Fruit fly (Drosophila melanogaster) whole organism, embryonic: ENCODE data around the gene MFS18.

Experiments
- B-H2 ChIP-seq: fragments of 200-800 bp; sonication (Bioruptor generic); optimal IDR thresholded peaks from 2 replicates; lab custom pipeline; 2018; ENCODE audit warnings: missing biosample characterization, mild to moderate bottlenecking, missing genetic modification characterization
- BtbVII ChIP-seq: fragments of 200-800 bp; sonication (Bioruptor generic); optimal IDR thresholded peaks from 3 replicates; lab custom pipeline; 2017; ENCODE audit warnings: missing biosample characterization, mild to moderate bottlenecking, missing genetic modification characterization
- CG10267 ChIP-seq: fragments of 200-800 bp; sonication (Bioruptor generic); optimal IDR thresholded peaks from 2 replicates; lab custom pipeline; 2018; ENCODE audit warnings: missing biosample characterization, mild to moderate bottlenecking, missing genetic modification characterization, moderate library complexity
- CG10321 ChIP-seq: fragments of 200-800 bp; sonication (Bioruptor generic); IDR thresholded peaks from 2 replicates; pipeline ENCODE4 v1.3.6; 2022; ENCODE audit warnings: missing biosample characterization, missing genetic modification characterization
- CG10366 ChIP-seq: fragments of 200-800 bp; sonication (Bioruptor generic); IDR thresholded peaks from 2 replicates; pipeline ENCODE4 v1.3.6; 2022; ENCODE audit warnings: missing biosample characterization, missing genetic modification characterization
- CG10543 ChIP-seq: fragments of 200-800 bp; sonication (Bioruptor generic); optimal IDR thresholded peaks from 3 replicates; lab custom pipeline; 2017; ENCODE audit warnings: missing biosample characterization, mild to moderate bottlenecking, missing genetic modification characterization, moderate library complexity
- CG10654 ChIP-seq: fragments of 200-800 bp; sonication (Bioruptor generic); optimal IDR thresholded peaks from 2 replicates; lab custom pipeline; 2016; ENCODE audit warnings: missing biosample characterization, missing genetic modification characterization
- CG11696 ChIP-seq: fragments of 200-800 bp; sonication (Bioruptor generic); IDR thresholded peaks from 2 replicates; pipeline ENCODE4 v1.3.6; 2022; ENCODE audit warnings: missing biosample characterization, missing genetic modification characterization
- CG12299 ChIP-seq: fragments of 200-800 bp; sonication (Bioruptor generic); optimal IDR thresholded peaks from 2 replicates; lab custom pipeline; 2018; ENCODE audit warnings: missing biosample characterization, mild to moderate bottlenecking, missing genetic modification characterization
- CG13624 ChIP-seq: fragments of 200-800 bp; sonication (Bioruptor generic); optimal IDR thresholded peaks from 2 replicates; lab custom pipeline; 2016; ENCODE audit warnings: missing biosample characterization, missing genetic modification characterization
- CG14965 ChIP-seq: fragments of 200-800 bp; sonication (Bioruptor generic); optimal IDR thresholded peaks from 2 replicates; lab custom pipeline; 2016; ENCODE audit warnings: missing biosample characterization, missing genetic modification characterization, borderline replicate concordance
- CG1647 ChIP-seq: fragments of 200-800 bp; sonication (Bioruptor generic); optimal IDR thresholded peaks from 3 replicates; lab custom pipeline; 2016; ENCODE audit warnings: missing biosample characterization, missing genetic modification characterization
- CG16813 ChIP-seq: fragments of 200-800 bp; sonication (Bioruptor generic); IDR thresholded peaks from 3 replicates; pipeline ENCODE4 v1.3.6; 2022; ENCODE audit warnings: missing biosample characterization, missing genetic modification characterization; ENCODE audit not compliant: partially characterized antibody
- CG17802 ChIP-seq: fragments of 200-800 bp; sonication (Bioruptor generic); optimal IDR thresholded peaks from 2 replicates; lab custom pipeline; 2018; ENCODE audit warnings: missing biosample characterization, mild to moderate bottlenecking, missing genetic modification characterization, moderate library complexity
- CG2116 ChIP-seq: fragments of 200-800 bp; sonication (Bioruptor generic); optimal IDR thresholded peaks from 3 replicates; lab custom pipeline; 2018; ENCODE audit warnings: missing biosample characterization, mild to moderate bottlenecking, missing genetic modification characterization
- CG2712 ChIP-seq: fragments of 200-800 bp; optimal IDR thresholded peaks from 3 replicates; lab custom pipeline; 2019; ENCODE audit warnings: missing biosample characterization, mild to moderate bottlenecking, missing genetic modification characterization, moderate library complexity
- CG2875 ChIP-seq: fragments of 200-800 bp; sonication (Bioruptor generic); optimal IDR thresholded peaks from 2 replicates; lab custom pipeline; 2017; ENCODE audit warnings: missing biosample characterization, mild to moderate bottlenecking, missing genetic modification characterization, missing genetic modification reagents
- CG3407 ChIP-seq: fragments of 200-800 bp; sonication (Bioruptor generic); optimal IDR thresholded peaks from 2 replicates; lab custom pipeline; 2018; ENCODE audit warnings: missing biosample characterization, mild to moderate bottlenecking, missing genetic modification characterization
- CG34376 ChIP-seq: fragments of 200-800 bp; sonication (Bioruptor generic); optimal IDR thresholded peaks from 2 replicates; lab custom pipeline; 2018; ENCODE audit warnings: missing biosample characterization, mild to moderate bottlenecking, missing genetic modification characterization
- CG3847 ChIP-seq: fragments of 200-800 bp; sonication (Bioruptor generic); IDR thresholded peaks from 2 replicates; pipeline ENCODE4 v1.3.6; 2022; ENCODE audit warnings: missing biosample characterization, missing genetic modification characterization
- CG6654 ChIP-seq: fragments of 200-800 bp; sonication (Bioruptor generic); optimal IDR thresholded peaks from 2 replicates; lab custom pipeline; 2017; ENCODE audit warnings: missing biosample characterization, mild to moderate bottlenecking, missing genetic modification characterization
- Deaf1 ChIP-seq: fragments of 200-800 bp; optimal IDR thresholded peaks from 3 replicates; lab custom pipeline; 2019; ENCODE audit warnings: missing biosample characterization, mild to moderate bottlenecking, missing genetic modification characterization, moderate library complexity
- Doc2 ChIP-seq: fragments of 200-800 bp; sonication (Bioruptor generic); IDR thresholded peaks from 2 replicates; pipeline ENCODE4 v1.3.6; 2022; ENCODE audit warnings: missing biosample characterization, missing genetic modification characterization
- E2f2 ChIP-seq: fragments of 200-800 bp; sonication (Bioruptor generic); IDR thresholded peaks from 2 replicates; pipeline ENCODE4 v1.3.6; 2022; ENCODE audit warnings: missing biosample characterization, missing genetic modification characterization
- ERR ChIP-seq: fragments of 200-800 bp; sonication (Bioruptor generic); optimal IDR thresholded peaks from 2 replicates; lab custom pipeline; 2016; ENCODE audit warnings: missing biosample characterization, missing genetic modification characterization
- HLH4C ChIP-seq: fragments of 200-800 bp; sonication (Bioruptor generic); IDR thresholded peaks from 3 replicates; pipeline ENCODE4 v1.3.6; 2022; ENCODE audit warnings: missing biosample characterization, missing genetic modification characterization; ENCODE audit not compliant: partially characterized antibody
- NK7.1 ChIP-seq: fragments of 200-800 bp; sonication (Bioruptor generic); optimal IDR thresholded peaks from 3 replicates; lab custom pipeline; 2016; ENCODE audit warnings: missing biosample characterization, missing genetic modification characterization
- Nf-YB ChIP-seq: fragments of 200-800 bp; sonication (Bioruptor generic); optimal IDR thresholded peaks from 3 replicates; lab custom pipeline; 2019; ENCODE audit warnings: missing biosample characterization, mild to moderate bottlenecking, missing genetic modification characterization, moderate library complexity
- Scr ChIP-seq: fragments of 200-800 bp; sonication (Bioruptor generic); IDR thresholded peaks from 2 replicates; pipeline ENCODE4 v1.3.6; 2022; ENCODE audit warnings: missing biosample characterization, missing genetic modification characterization; ENCODE audit not compliant: partially characterized antibody
- Xrp1 ChIP-seq: fragments of 200-800 bp; sonication (Bioruptor generic); IDR thresholded peaks from 2 replicates; pipeline ENCODE4 v1.3.6; 2022; ENCODE audit warnings: missing biosample characterization, missing genetic modification characterization
- cas ChIP-seq: fragments of 200-800 bp; sonication (Bioruptor generic); IDR thresholded peaks from 2 replicates; pipeline ENCODE4 v1.3.6; 2022; ENCODE audit warnings: missing biosample characterization, missing genetic modification characterization
- chif ChIP-seq, 2 experiments: fragments of 200-800 bp; sonication (Bioruptor generic); optimal IDR thresholded peaks; 3 replicates each; lab custom pipeline; 2016; ENCODE audit warnings: missing biosample characterization in 2 of 2, missing genetic modification characterization in 2 of 2
- chm ChIP-seq: fragments of 200-800 bp; sonication (Bioruptor generic); IDR thresholded peaks from 2 replicates; pipeline ENCODE4 v1.3.6; 2022; ENCODE audit warnings: missing biosample characterization, missing genetic modification characterization
- chn ChIP-seq: fragments of 200-800 bp; sonication (Bioruptor generic); optimal IDR thresholded peaks from 2 replicates; lab custom pipeline; 2016; ENCODE audit warnings: missing biosample characterization, missing genetic modification characterization
- dati ChIP-seq: fragments of 200-800 bp; sonication (Bioruptor generic); IDR thresholded peaks from 2 replicates; pipeline ENCODE4 v1.3.6; 2022; ENCODE audit warnings: missing biosample characterization, missing genetic modification characterization
- dimm ChIP-seq: fragments of 200-800 bp; sonication (Bioruptor generic); IDR thresholded peaks from 2 replicates; pipeline ENCODE4 v1.3.6; 2022; ENCODE audit warnings: missing biosample characterization, missing genetic modification characterization
- dmrt11E ChIP-seq: fragments of 200-800 bp; sonication (Bioruptor generic); optimal IDR thresholded peaks from 3 replicates; lab custom pipeline; 2018; ENCODE audit warnings: missing biosample characterization, mild to moderate bottlenecking, missing genetic modification characterization, moderate library complexity
- dmrt99B ChIP-seq: fragments of 200-800 bp; sonication (Bioruptor generic); optimal IDR thresholded peaks from 2 replicates; lab custom pipeline; 2018; ENCODE audit warnings: missing biosample characterization, mild to moderate bottlenecking, missing genetic modification characterization, moderate library complexity
- emc ChIP-seq: fragments of 200-800 bp; sonication (Bioruptor generic); optimal IDR thresholded peaks from 2 replicates; lab custom pipeline; 2016; ENCODE audit warnings: missing biosample characterization, missing genetic modification characterization
- grn ChIP-seq: fragments of 200-800 bp; sonication (Bioruptor generic); optimal IDR thresholded peaks from 3 replicates; lab custom pipeline; 2017; ENCODE audit warnings: missing biosample characterization, missing genetic modification characterization
- hkb ChIP-seq, 2 experiments: fragments of 200-800 bp in 1 of 2; fragments of >200 bp in 1 of 2; sonication (Bioruptor generic) in 1 of 2; IDR thresholded peaks in 1 of 2; optimal IDR thresholded peaks in 1 of 2; 2 replicates each; pipeline versions ENCODE4 v1.3.6 to Lab custom; 2017 to 2022; ENCODE audit warnings: missing biosample characterization in 1 of 2, missing genetic modification characterization in 1 of 2
- repo ChIP-seq: fragments of 200-800 bp; sonication (Bioruptor generic); optimal IDR thresholded peaks from 2 replicates; lab custom pipeline; 2016; ENCODE audit warnings: missing biosample characterization, missing genetic modification characterization
- sna ChIP-seq: fragments of 200-800 bp; sonication (Bioruptor generic); IDR thresholded peaks from 2 replicates; pipeline ENCODE4 v1.3.6; 2022; ENCODE audit warnings: missing biosample characterization, missing genetic modification characterization; ENCODE audit not compliant: partially characterized antibody
- sob ChIP-seq: fragments of 200-800 bp; sonication (Bioruptor generic); IDR thresholded peaks from 2 replicates; pipeline ENCODE4 v1.3.6; 2022; ENCODE audit warnings: missing biosample characterization, missing genetic modification characterization
- trem ChIP-seq: fragments of 200-800 bp; optimal IDR thresholded peaks from 3 replicates; lab custom pipeline; 2019; ENCODE audit warnings: missing biosample characterization, mild to moderate bottlenecking, missing genetic modification characterization, moderate library complexity
- trh ChIP-seq: fragments of 200-800 bp; sonication (Bioruptor generic); optimal IDR thresholded peaks from 2 replicates; lab custom pipeline; 2016; ENCODE audit warnings: missing biosample characterization, missing genetic modification characterization

Gene MFS18

dm6 chr2L:4440881-4441737, 7.3 kb downstream of the MFS18 start, which contains the start of gene CG15431 (continued):
- TF ChIP-seq CG1647 (GFP tag; lab: Kevin White, UChicago) (peak; percentile 23), CG17802 (tag; lab: Kevin White, UChicago) (no peak), chm (GFP tag; lab: Robert Waterston, UW) (0 out of 2 replicates have a peak, but pooled peaks have one; percentile 35), cas (GFP tag; lab: Robert Waterston, UW) (no peak), repo (GFP tag; lab: Kevin White, UChicago) (no peak), CG6654 (GFP tag; lab: Kevin White, UChicago) (no peak), CG10543 (GFP tag; lab: Kevin White, UChicago) (no peak), chn (GFP tag; lab: Kevin White, UChicago) (peak; percentile 14), CG2875 (GFP tag; lab: Kevin White, UChicago) (no peak), ERR (no peak), Nf-YB (GFP tag; lab: Kevin White, UChicago) (no peak), CG10366 (GFP tag; lab: Robert Waterston, UW) (peak; percentile 62), Doc2 (GFP tag; lab: Robert Waterston, UW) (no peak), dati (no peak), CG16813 (no peak), HLH4C (GFP tag; lab: Robert Waterston, UW) (no peak), CG10654 (GFP tag; lab: Kevin White, UChicago) (peak; percentile 43), CG10321 (GFP tag; lab: Robert Waterston, UW) (0 out of 2 replicates have a peak, but pooled peaks have one; percentile 41), Xrp1 (GFP tag; lab: Robert Waterston, UW) (peak; percentile 57), sna (GFP tag; lab: Robert Waterston, UW) (no peak), CG2712 (tag; lab: Kevin White, UChicago) (peak; percentile 40), dmrt99B (tag; lab: Kevin White, UChicago) (peak; percentile 73), CG10267 (tag; lab: Kevin White, UChicago) (peak; percentile 37), Deaf1 (tag; lab: Kevin White, UChicago) (peak; percentile 55), CG3847 (GFP tag; lab: Robert Waterston, UW) (peak; percentile 39), NK7.1 (GFP tag; lab: Kevin White, UChicago) (no peak), trem (tag; lab: Kevin White, UChicago) (no peak), BtbVII (peak; percentile 43), trh (GFP tag; lab: Kevin White, UChicago) (no peak), grn (GFP tag; lab: Kevin White, UChicago) (no peak), dmrt11E (tag; lab: Kevin White, UChicago) (no peak), CG3407 (GFP tag; lab: Kevin White, UChicago) (no peak), CG14965 (GFP tag; lab: Kevin White, UChicago) (no peak), E2f2 (GFP tag; lab: Robert Waterston, UW) (peak; percentile 48), CG2116 (GFP tag; lab: Kevin White, UChicago) (peak; percentile 13), emc (GFP tag; lab: Kevin White, UChicago) (no peak), CG11696 (GFP tag; lab: Robert Waterston, UW) (no peak), dimm (no peak), CG12299 (tag; lab: Kevin White, UChicago) (peak; percentile 56), hkb (optimal IDR thresholded peaks at IDR 0.05; lab: Kevin White, UChicago) (no peak), hkb (GFP tag; IDR thresholded peaks at IDR 0.05; lab: Robert Waterston, UW) (peak; percentile 67), CG13624 (GFP tag; lab: Kevin White, UChicago) (peak; percentile 25), CG34376 (no peak), B-H2 (GFP tag; lab: Kevin White, UChicago) (peak; percentile 15), sob (GFP tag; lab: Robert Waterston, UW) (peak; percentile 71), Scr (GFP tag; lab: Robert Waterston, UW) (no peak), chif (GFP tag; optimal IDR thresholded peaks at IDR 0.05; lab: Kevin White, UChicago) (peak in 1 of 2 experiments; percentile 3)
